Fruit fly (Drosophila melanogaster): ENCODE measurements around the gene CG33764.

- TF ChIP-seq CG12605 (GFP tag; IDR thresholded peaks at IDR 0.05) (no peak), CG13204 (GFP tag; optimal IDR thresholded peaks at IDR 0.05) (no peak), CG34367 (tag; optimal IDR thresholded peaks at IDR 0.05) (no peak), Pif1A (GFP tag; optimal IDR thresholded peaks at IDR 0.05) (no peak), fd96Ca (GFP tag; IDR thresholded peaks at IDR 0.05) (no peak), CG32121 (GFP tag; IDR thresholded peaks at IDR 0.05) (no peak), EcR (GFP tag; optimal IDR thresholded peaks at IDR 0.05) (no peak), CG15710 (tag; optimal IDR thresholded peaks at IDR 0.05) (no peak), gl (tag; optimal IDR thresholded peaks at IDR 0.05) (no peak), CG10348 (GFP tag; IDR thresholded peaks at IDR 0.05) (no peak), CG8301 (tag; optimal IDR thresholded peaks at IDR 0.05) (no peak), CG9948 (tag; optimal IDR thresholded peaks at IDR 0.05) (no peak), CG17806 (tag; optimal IDR thresholded peaks at IDR 0.05) (no peak), Pif1B (GFP tag; optimal IDR thresholded peaks at IDR 0.05) (no peak)
Observed at dm6 chr3L:4263502-4263901, 3.8 kb downstream of the CG33764 start, which contains the start of gene CG1273.
